Worm (Caenorhabditis elegans): ENCODE data around the gene ndab-2.

ndab-2 gene

ce11 chrIII:7201378-7202256, 21.1 kb downstream of the ndab-2 start, which contains the start of gene dpy-31:
dpy-31 (plus strand) TSS chrIII:7202206.
- TF ChIP-seq ham-2 (GFP tag; optimal IDR thresholded peaks at IDR 0.05) (peak; percentile 19), elt-3 (tag; optimal IDR thresholded peaks at IDR 0.05) (peak; percentile 24), mls-2 (tag; optimal IDR thresholded peaks at IDR 0.05) (no peak), unc-62 (GFP tag; optimal IDR thresholded peaks at IDR 0.05) (no peak), blmp-1 (tag; optimal IDR thresholded peaks at IDR 0.05) (peak; percentile 93), ces-1 (GFP tag; optimal IDR thresholded peaks at IDR 0.05) (no peak), ceh-39 (tag; optimal IDR thresholded peaks at IDR 0.05) (no peak)

- TF ChIP-seq unc-39 (tag; optimal IDR thresholded peaks at IDR 0.05), result no peak
These were observed 22.7 kb downstream of the ndab-2 start for ce11 chrIII:7203130-7203775.

DNA sequence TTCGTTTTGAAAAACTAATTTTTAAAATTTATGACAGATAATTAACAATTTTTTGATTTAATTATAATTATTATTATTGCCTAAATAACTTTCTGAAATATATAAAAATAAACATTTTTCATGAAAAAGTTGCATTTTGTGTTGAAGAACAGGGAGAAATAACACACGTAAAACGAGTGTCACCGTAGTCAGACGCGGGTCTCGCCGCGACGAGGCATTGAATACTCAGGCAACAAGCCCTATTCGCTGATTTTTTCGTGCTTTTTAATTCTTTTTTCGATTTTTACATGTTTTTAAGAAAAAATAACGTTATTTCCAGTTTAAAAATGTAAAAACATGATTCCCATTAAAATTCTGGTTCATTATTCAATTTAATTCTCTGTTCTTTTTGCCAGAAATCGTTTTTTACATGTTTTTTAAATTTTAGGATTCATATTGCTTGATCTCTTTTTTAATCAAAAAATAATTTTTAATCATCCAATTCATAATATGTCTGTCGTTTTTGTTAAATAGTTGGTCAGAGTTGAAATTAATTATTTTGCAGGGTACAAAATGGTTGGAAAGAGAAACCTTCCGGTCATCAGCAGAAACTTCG, 27.4 kb downstream of the ndab-2 start, which contains the start of gene rpl-6:
Gene rpl-6, plus strand, starts transcription at position 545 of the 595 bp plus-strand sequence.
- TF ChIP-seq tbx-8 (GFP tag; optimal IDR thresholded peaks at IDR 0.05), result no peak
- no peak for TF ChIP-seq ceh-83 (GFP tag; optimal IDR thresholded peaks at IDR 0.05)
- TF ChIP-seq unc-62 (GFP tag; optimal IDR thresholded peaks at IDR 0.05), result peak; percentile 1
- TF ChIP-seq mep-1 (tag; optimal IDR thresholded peaks at IDR 0.05), result peak; percentile 99
- peak; percentile 89 for TF ChIP-seq nhr-237 (tag; optimal IDR thresholded peaks at IDR 0.05)
- TF ChIP-seq pha-4 (tag; optimal IDR thresholded peaks at IDR 0.05), result peak; percentile 89
- TF ChIP-seq ceh-39 (tag; optimal IDR thresholded peaks at IDR 0.05), result peak; percentile 75
- peak; percentile 99 for TF ChIP-seq lsy-2 (tag; optimal IDR thresholded peaks at IDR 0.05)
- no peak for TF ChIP-seq flh-1 (GFP tag; optimal IDR thresholded peaks at IDR 0.05)
- no peak for TF ChIP-seq snpc-4 (tag; optimal IDR thresholded peaks at IDR 0.05)
- peak; percentile 52 for TF ChIP-seq ham-2 (GFP tag; optimal IDR thresholded peaks at IDR 0.05)
- no peak for TF ChIP-seq ceh-43 (GFP tag; optimal IDR thresholded peaks at IDR 0.05)
- no peak for TF ChIP-seq cnd-1 (tag; optimal IDR thresholded peaks at IDR 0.05)
- peak; percentile 86 for TF ChIP-seq lin-13 (tag; optimal IDR thresholded peaks at IDR 0.05)
- TF ChIP-seq sptf-1 (tag; optimal IDR thresholded peaks at IDR 0.05), result peak; percentile 55
- TF ChIP-seq unc-120 (tag; optimal IDR thresholded peaks at IDR 0.05; ENCODE audit: poor library complexity, severe bottlenecking), result peak; percentile 67
- TF ChIP-seq drap-1 (GFP tag; optimal IDR thresholded peaks at IDR 0.05), result no peak
- TF ChIP-seq hlh-1 (tag; optimal IDR thresholded peaks at IDR 0.05), result peak; percentile 50
- peak; percentile 64 for TF ChIP-seq ces-1 (GFP tag; optimal IDR thresholded peaks at IDR 0.05)

- TF ChIP-seq mab-5 (tag; optimal IDR thresholded peaks at IDR 0.05) (no peak), ceh-39 (tag; optimal IDR thresholded peaks at IDR 0.05) (no peak)
These were observed 29.2 kb downstream of the ndab-2 start, which contains the start of gene R151.2 for ce11 chrIII:7209721-7210120. R151.2 (plus strand) TSS chrIII:7209967.

ce11 chrIII:7210486-7210885, 29.9 kb downstream of the ndab-2 start:
- TF ChIP-seq elt-3 (tag; optimal IDR thresholded peaks at IDR 0.05) (no peak), lin-13 (tag; optimal IDR thresholded peaks at IDR 0.05) (no peak), elt-1 (tag; optimal IDR thresholded peaks at IDR 0.05; ENCODE audit: borderline replicate concordance, insufficient read depth) (no peak), sem-2 (GFP tag; optimal IDR thresholded peaks at IDR 0.05) (no peak), tbx-8 (GFP tag; optimal IDR thresholded peaks at IDR 0.05) (no peak), snpc-4 (tag; optimal IDR thresholded peaks at IDR 0.05) (no peak), nhr-2 (tag; optimal IDR thresholded peaks at IDR 0.05) (no peak), lsy-2 (tag; optimal IDR thresholded peaks at IDR 0.05) (no peak), nhr-12 (tag; optimal IDR thresholded peaks at IDR 0.05) (no peak), lin-32 (GFP tag; optimal IDR thresholded peaks at IDR 0.05) (no peak), flh-1 (GFP tag; optimal IDR thresholded peaks at IDR 0.05) (no peak)
